Fruit fly (Drosophila melanogaster) whole organism, embryonic: Measurements from ENCODE around the gene Acat2.

Experiments
- CG10147 ChIP-seq: fragments of 200-800 bp; sonication (Bioruptor generic); optimal IDR thresholded peaks from 2 replicates; lab custom pipeline; 2019; ENCODE audit warnings: missing biosample characterization, mild to moderate bottlenecking, missing genetic modification characterization, moderate library complexity
- CG11560 ChIP-seq: fragments of 200-800 bp; sonication (Bioruptor generic); IDR thresholded peaks from 3 replicates; pipeline ENCODE4 v1.3.6; 2022; ENCODE audit warnings: missing biosample characterization, missing genetic modification characterization
- CG13123 ChIP-seq: fragments of 200-800 bp; sonication (Bioruptor generic); optimal IDR thresholded peaks from 2 replicates; lab custom pipeline; 2016; ENCODE audit warnings: missing biosample characterization, missing genetic modification characterization
- CG15514 ChIP-seq: fragments of 200-800 bp; sonication (Bioruptor generic); optimal IDR thresholded peaks from 3 replicates; lab custom pipeline; 2017; ENCODE audit warnings: missing biosample characterization, missing genetic modification characterization, mild to moderate bottlenecking, moderate library complexity, missing genetic modification reagents
- CG16813 ChIP-seq: fragments of 200-800 bp; sonication (Bioruptor generic); IDR thresholded peaks from 3 replicates; pipeline ENCODE4 v1.3.6; 2022; ENCODE audit warnings: missing biosample characterization, missing genetic modification characterization; ENCODE audit not compliant: partially characterized antibody
- CG18262 ChIP-seq: fragments of 200-800 bp; optimal IDR thresholded peaks from 3 replicates; lab custom pipeline; 2019; ENCODE audit warnings: missing biosample characterization, mild to moderate bottlenecking, missing genetic modification characterization, moderate library complexity
- CG2712 ChIP-seq: fragments of 200-800 bp; optimal IDR thresholded peaks from 3 replicates; lab custom pipeline; 2019; ENCODE audit warnings: missing biosample characterization, mild to moderate bottlenecking, missing genetic modification characterization, moderate library complexity
- CG3281 ChIP-seq: fragments of 200-800 bp; sonication (Bioruptor generic); optimal IDR thresholded peaks from 3 replicates; lab custom pipeline; 2017; ENCODE audit warnings: missing biosample characterization, mild to moderate bottlenecking, missing genetic modification characterization
- CG6654 ChIP-seq: fragments of 200-800 bp; sonication (Bioruptor generic); optimal IDR thresholded peaks from 2 replicates; lab custom pipeline; 2017; ENCODE audit warnings: missing biosample characterization, mild to moderate bottlenecking, missing genetic modification characterization
- CG8924 ChIP-seq: fragments of 200-800 bp; optimal IDR thresholded peaks from 3 replicates; lab custom pipeline; 2019; ENCODE audit warnings: missing biosample characterization, mild to moderate bottlenecking, missing genetic modification characterization, moderate library complexity
- D ChIP-seq, 2 experiments: fragments of 200-800 bp in 1 of 2; fragments of >200 bp in 1 of 2; sonication (Bioruptor generic) in 1 of 2; optimal IDR thresholded peaks; 2 replicates in 1 of 2; 3 replicates in 1 of 2; lab custom pipeline; 2017; ENCODE audit warnings: mild to moderate bottlenecking in 1 of 2, missing biosample characterization in 1 of 2, missing genetic modification characterization in 1 of 2, missing genetic modification reagents in 1 of 2
- Deaf1 ChIP-seq: fragments of 200-800 bp; optimal IDR thresholded peaks from 3 replicates; lab custom pipeline; 2019; ENCODE audit warnings: missing biosample characterization, mild to moderate bottlenecking, missing genetic modification characterization, moderate library complexity
- Dll ChIP-seq: fragments of 200-800 bp; sonication (Bioruptor generic); IDR thresholded peaks from 4 replicates; pipeline ENCODE4 v1.3.6; 2022; ENCODE audit warnings: missing biosample characterization, missing genetic modification characterization; ENCODE audit not compliant: partially characterized antibody
- Ets65A ChIP-seq: fragments of 200-800 bp; sonication (Bioruptor generic); peaks from one replicate; lab custom pipeline; 2016; ENCODE audit warnings: missing biosample characterization, missing genetic modification characterization
- GATAe ChIP-seq: fragments of 200-800 bp; sonication (Bioruptor generic); conservative IDR thresholded peaks from 2 replicates; pipeline ENCODE4 v1.3.6; 2022; ENCODE audit warnings: missing biosample characterization, missing genetic modification characterization
- H15 ChIP-seq: fragments of 200-800 bp; sonication (Bioruptor generic); IDR thresholded peaks from 3 replicates; pipeline ENCODE4 v1.3.6; 2022; ENCODE audit warnings: missing biosample characterization, missing genetic modification characterization
- HLH4C ChIP-seq: fragments of 200-800 bp; sonication (Bioruptor generic); IDR thresholded peaks from 3 replicates; pipeline ENCODE4 v1.3.6; 2022; ENCODE audit warnings: missing biosample characterization, missing genetic modification characterization; ENCODE audit not compliant: partially characterized antibody
- Hand ChIP-seq: fragments of 200-800 bp; sonication (Bioruptor generic); optimal IDR thresholded peaks from 2 replicates; lab custom pipeline; 2017; ENCODE audit warnings: mild to moderate bottlenecking, missing biosample characterization, missing genetic modification reagents, missing genetic modification characterization
- Hey ChIP-seq: fragments of 200-800 bp; sonication (Bioruptor generic); optimal IDR thresholded peaks from 3 replicates; lab custom pipeline; 2018; ENCODE audit warnings: missing biosample characterization, mild to moderate bottlenecking, missing genetic modification characterization
- Hr39 ChIP-seq: fragments of >200 bp; optimal IDR thresholded peaks from 2 replicates; lab custom pipeline; 2017
- Max ChIP-seq: fragments of 200-800 bp; sonication (Bioruptor generic); optimal IDR thresholded peaks from 2 replicates; lab custom pipeline; 2016; ENCODE audit warnings: missing biosample characterization, mild to moderate bottlenecking, missing genetic modification characterization
- Med ChIP-seq: fragments of 200-800 bp; sonication (Bioruptor generic); peaks from one replicate; lab custom pipeline; 2016; ENCODE audit warnings: missing biosample characterization, missing genetic modification characterization, mild to moderate bottlenecking, inconsistent platforms, moderate library complexity
- Nf-YA ChIP-seq: fragments of 200-800 bp; sonication (Bioruptor generic); IDR thresholded peaks from 2 replicates; pipeline ENCODE4 v1.3.6; 2022; ENCODE audit warnings: missing biosample characterization, missing genetic modification characterization
- Nf-YB ChIP-seq: fragments of 200-800 bp; sonication (Bioruptor generic); optimal IDR thresholded peaks from 3 replicates; lab custom pipeline; 2019; ENCODE audit warnings: missing biosample characterization, mild to moderate bottlenecking, missing genetic modification characterization, moderate library complexity
- Stat92E ChIP-seq, 3 experiments: fragments of >200 bp in 2 of 3; fragments of 200-800 bp in 1 of 3; sonication (Bioruptor generic) in 1 of 3; optimal IDR thresholded peaks; 2 replicates each; lab custom pipeline; 2017 to 2019; ENCODE audit warnings: missing biosample characterization in 3 of 3, missing genetic modification characterization in 3 of 3, mild to moderate bottlenecking in 1 of 3, moderate library complexity in 1 of 3
- Trl ChIP-seq, 3 experiments: fragments of >200 bp in 2 of 3; fragments of 200-800 bp in 1 of 3; sonication (Bioruptor generic) in 1 of 3; optimal IDR thresholded peaks; 2 replicates in 1 of 3; 3 replicates in 2 of 3; lab custom pipeline; 2016 to 2017; ENCODE audit warnings: missing biosample characterization in 1 of 3, missing genetic modification characterization in 1 of 3
- al ChIP-seq: fragments of 200-800 bp; sonication (Bioruptor generic); IDR thresholded peaks from 2 replicates; pipeline ENCODE4 v1.3.6; 2022; ENCODE audit warnings: missing biosample characterization, missing genetic modification characterization
- ase ChIP-seq: fragments of 200-800 bp; sonication (Bioruptor generic); IDR thresholded peaks from 3 replicates; pipeline ENCODE4 v1.3.6; 2022; ENCODE audit warnings: missing biosample characterization, missing genetic modification characterization
- az2 ChIP-seq: fragments of 200-800 bp; sonication (Bioruptor generic); optimal IDR thresholded peaks from 3 replicates; lab custom pipeline; 2016; ENCODE audit warnings: missing biosample characterization, missing genetic modification characterization
- br ChIP-seq: fragments of >200 bp; optimal IDR thresholded peaks from 2 replicates; lab custom pipeline; 2017
- cato ChIP-seq: fragments of 200-800 bp; sonication (Bioruptor generic); optimal IDR thresholded peaks from 2 replicates; lab custom pipeline; 2016; ENCODE audit warnings: missing biosample characterization, missing genetic modification characterization, borderline replicate concordance
- chinmo ChIP-seq: fragments of 200-800 bp; sonication (Bioruptor generic); IDR thresholded peaks from 4 replicates; pipeline ENCODE4 v1.3.6; 2022; ENCODE audit warnings: missing biosample characterization, missing genetic modification characterization; ENCODE audit not compliant: partially characterized antibody
- chm ChIP-seq: fragments of 200-800 bp; sonication (Bioruptor generic); IDR thresholded peaks from 2 replicates; pipeline ENCODE4 v1.3.6; 2022; ENCODE audit warnings: missing biosample characterization, missing genetic modification characterization
- crol ChIP-seq: fragments of 200-800 bp; sonication (Bioruptor generic); IDR thresholded peaks from 2 replicates; pipeline ENCODE4 v1.3.6; 2022; ENCODE audit warnings: missing biosample characterization, missing genetic modification characterization
- ewg ChIP-seq: fragments of 200-800 bp; sonication (Bioruptor generic); optimal IDR thresholded peaks from 3 replicates; lab custom pipeline; 2017; ENCODE audit warnings: mild to moderate bottlenecking, missing biosample characterization, missing genetic modification reagents, missing genetic modification characterization
- kni ChIP-seq: fragments of 200-800 bp; sonication (Bioruptor generic); optimal IDR thresholded peaks from 3 replicates; lab custom pipeline; 2017; ENCODE audit warnings: mild to moderate bottlenecking, missing biosample characterization, missing genetic modification reagents, missing genetic modification characterization
- nerfin-1 ChIP-seq: fragments of 200-800 bp; sonication (Bioruptor generic); optimal IDR thresholded peaks from 3 replicates; lab custom pipeline; 2019; ENCODE audit warnings: missing biosample characterization, mild to moderate bottlenecking, missing genetic modification characterization, moderate library complexity
- repo ChIP-seq: fragments of 200-800 bp; sonication (Bioruptor generic); optimal IDR thresholded peaks from 2 replicates; lab custom pipeline; 2016; ENCODE audit warnings: missing biosample characterization, missing genetic modification characterization
- scrt ChIP-seq: fragments of 200-800 bp; sonication (Bioruptor generic); optimal IDR thresholded peaks from 2 replicates; lab custom pipeline; 2018; ENCODE audit warnings: missing biosample characterization, mild to moderate bottlenecking, missing genetic modification characterization, moderate library complexity
- seq ChIP-seq: fragments of 200-800 bp; sonication (Bioruptor generic); IDR thresholded peaks from 2 replicates; pipeline ENCODE4 v1.3.6; 2022; ENCODE audit warnings: missing biosample characterization, missing genetic modification characterization
- shn ChIP-seq: fragments of 200-800 bp; sonication (Bioruptor generic); optimal IDR thresholded peaks from 3 replicates; lab custom pipeline; 2016; ENCODE audit warnings: missing biosample characterization, missing genetic modification characterization
- sim ChIP-seq: fragments of 200-800 bp; sonication (Bioruptor generic); IDR thresholded peaks from 2 replicates; pipeline ENCODE4 v1.3.6; 2022; ENCODE audit warnings: missing biosample characterization, missing genetic modification characterization
- so ChIP-seq: fragments of 200-800 bp; sonication (Bioruptor generic); IDR thresholded peaks from 3 replicates; pipeline ENCODE4 v1.3.6; 2022; ENCODE audit warnings: missing biosample characterization, missing genetic modification characterization
- toy ChIP-seq: fragments of 200-800 bp; sonication (Bioruptor generic); IDR thresholded peaks from 2 replicates; pipeline ENCODE4 v1.3.6; 2022; ENCODE audit warnings: missing biosample characterization, missing genetic modification characterization
- ttk ChIP-seq: fragments of 200-800 bp; sonication (Bioruptor generic); IDR thresholded peaks from 2 replicates; pipeline ENCODE4 v2.1.2; 2022; ENCODE audit warnings: missing biosample characterization, missing genetic modification characterization
- z ChIP-seq: fragments of 200-800 bp; sonication (Bioruptor generic); IDR thresholded peaks from 3 replicates; pipeline ENCODE4 v1.3.6; 2022; ENCODE audit warnings: missing biosample characterization, missing genetic modification characterization
- zfh2 ChIP-seq: fragments of 200-800 bp; sonication (Bioruptor generic); optimal IDR thresholded peaks from 2 replicates; lab custom pipeline; 2016; ENCODE audit warnings: missing biosample characterization, missing genetic modification characterization

Gene Acat2

dm6 chr3L:1348935-1349334 is 46.2 kb downstream of the Acat2 start (continued):
- TF ChIP-seq so (GFP tag; lab: Robert Waterston, UW) (no peak), CG2712 (tag; lab: Kevin White, UChicago) (no peak), ttk (GFP tag; lab: Robert Waterston, UW) (no peak), nerfin-1 (no peak), CG13123 (GFP tag; lab: Kevin White, UChicago) (no peak), kni (GFP tag; lab: Kevin White, UChicago) (no peak), toy (GFP tag; lab: Robert Waterston, UW) (no peak)
- TF ChIP-seq, all 482 proteins: peak for 9

dm6 chr3L:1349397-1349796 is 46.7 kb downstream of the Acat2 start:
- TF ChIP-seq az2 (GFP tag; lab: Kevin White, UChicago) (no peak), D (optimal IDR thresholded peaks at IDR 0.05; lab: Kevin White, UChicago) (peak; percentile 71), D (GFP tag; optimal IDR thresholded peaks at IDR 0.05; lab: Kevin White, UChicago) (no peak), crol (GFP tag; lab: Robert Waterston, UW) (peak; percentile 82), ewg (GFP tag; lab: Kevin White, UChicago) (peak; percentile 71), repo (GFP tag; lab: Kevin White, UChicago) (no peak), HLH4C (GFP tag; lab: Robert Waterston, UW) (0 out of 3 replicates have a peak, but pooled peaks have one; percentile 12), ase (GFP tag; lab: Robert Waterston, UW) (0 out of 3 replicates have a peak, but pooled peaks have one; percentile 2), br (lab: Kevin White, UChicago) (no peak), Ets65A (peak; percentile 68), CG3281 (no peak), zfh2 (no peak), CG18262 (tag; lab: Kevin White, UChicago) (no peak), Dll (GFP tag; lab: Robert Waterston, UW) (no peak), CG10147 (GFP tag; lab: Kevin White, UChicago) (no peak), H15 (no peak), Stat92E (GFP tag; optimal IDR thresholded peaks at IDR 0.05; lab: Kevin White, UChicago) (peak in 1 of 3 experiments; percentile 84), Med (GFP tag; lab: Kevin White, UChicago) (peak; percentile 64), Hey (tag; lab: Kevin White, UChicago) (no peak), CG6654 (GFP tag; lab: Kevin White, UChicago) (no peak), Trl (optimal IDR thresholded peaks at IDR 0.05; lab: Kevin White, UChicago) (peak; percentile 57 to 65), Trl (GFP tag; optimal IDR thresholded peaks at IDR 0.05; lab: Kevin White, UChicago) (no peak), Hr39 (lab: Kevin White, UChicago) (peak; percentile 44), kni (GFP tag; lab: Kevin White, UChicago) (peak; percentile 21), seq (GFP tag; lab: Robert Waterston, UW) (no peak), Deaf1 (tag; lab: Kevin White, UChicago) (peak; percentile 39), z (peak; percentile 88), chinmo (0 out of 4 replicates have a peak, but pooled peaks have one; percentile 37), CG15514 (GFP tag; lab: Kevin White, UChicago) (peak; percentile 15), GATAe (no peak), scrt (no peak)

- TF ChIP-seq cato (GFP tag; lab: Kevin White, UChicago) = peak; percentile 4
- TF ChIP-seq CG16813 = peak; percentile 98
- peak; percentile 11 for TF ChIP-seq Nf-YB (GFP tag; lab: Kevin White, UChicago)
- TF ChIP-seq Max (GFP tag; lab: Kevin White, UChicago) = peak; percentile 20
- peak; percentile 19; the same call in 1 of the 2 replicates for TF ChIP-seq al (GFP tag; lab: Robert Waterston, UW)
- peak; percentile 44 for TF ChIP-seq shn
- peak; percentile 97 for TF ChIP-seq CG11560
- TF ChIP-seq chm (GFP tag; lab: Robert Waterston, UW) = no peak
- no peak for TF ChIP-seq Nf-YA (GFP tag; lab: Robert Waterston, UW)
- TF ChIP-seq CG8924 (tag; lab: Kevin White, UChicago) = peak; percentile 42
- TF ChIP-seq Hand (GFP tag; lab: Kevin White, UChicago) = no peak
- no peak for TF ChIP-seq sim
These were observed 47.5 kb downstream of the Acat2 start for dm6 chr3L:1349942-1350923.
